Worm (Caenorhabditis elegans): ENCODE measurements around the gene K09F5.6.

DNA sequence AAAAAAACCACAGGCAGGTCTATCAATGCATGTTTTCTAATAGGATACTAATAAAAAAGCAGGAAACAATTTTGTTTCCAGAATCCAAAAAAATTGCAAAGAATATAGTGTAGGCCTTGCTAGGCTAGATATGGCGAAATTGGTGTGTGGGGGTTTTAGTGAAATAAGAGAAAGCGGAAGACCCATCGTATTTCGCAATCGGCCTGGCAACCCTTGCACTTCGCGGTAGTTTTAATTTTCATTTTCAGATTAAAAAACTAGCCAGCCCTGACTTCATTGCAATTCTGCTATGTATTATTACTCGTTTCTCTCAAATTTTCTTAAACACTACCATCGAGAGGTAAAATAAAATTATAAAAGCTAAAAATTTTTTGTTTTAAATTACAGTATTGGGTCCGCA, 44.2 kb upstream of the K09F5.6 start:
- no peak for TF ChIP-seq W03F9.2 (tag; optimal IDR thresholded peaks at IDR 0.05)
- no peak for TF ChIP-seq dao-5 (tag; optimal IDR thresholded peaks at IDR 0.05)
